Worm (Caenorhabditis elegans): ENCODE measurements around the gene peli-1.

ce11 chrV:5695635-5696034, 10.0 kb upstream of the peli-1 start:
- no peak for TF ChIP-seq unc-62 (GFP tag; optimal IDR thresholded peaks at IDR 0.05)
- TF ChIP-seq ZK546.5 (tag; optimal IDR thresholded peaks at IDR 0.05), result no peak
- no peak for TF ChIP-seq nhr-76 (tag; optimal IDR thresholded peaks at IDR 0.05)

Measured in whole organism, L3 larva.